Fruit fly (Drosophila melanogaster) whole organism, embryonic: ENCODE results near the gene CG15283.
A peak's percentile ranks its signal among the peaks of the same experiment; 100 is the strongest.

Source experiments
- Bgb ChIP-seq: fragments of 200-800 bp; sonication (Bioruptor generic); IDR thresholded peaks from 2 replicates; pipeline ENCODE4 v1.3.6; 2022; ENCODE audit warnings: missing biosample characterization, missing genetic modification characterization; ENCODE audit not compliant: partially characterized antibody
- Bteb2 ChIP-seq: fragments of 200-800 bp; sonication (Bioruptor generic); optimal IDR thresholded peaks from 2 replicates; lab custom pipeline; 2016; ENCODE audit warnings: missing biosample characterization, missing genetic modification characterization
- CG11695 ChIP-seq: fragments of 200-800 bp; sonication (Bioruptor generic); IDR thresholded peaks from 3 replicates; pipeline ENCODE4 v1.3.6; 2022; ENCODE audit warnings: missing biosample characterization, missing genetic modification characterization
- CG13287 ChIP-seq: fragments of 200-800 bp; sonication (Bioruptor generic); IDR thresholded peaks from 2 replicates; pipeline ENCODE4 v1.3.6; 2022; ENCODE audit warnings: missing biosample characterization, missing genetic modification characterization; ENCODE audit not compliant: partially characterized antibody
- CG17328 ChIP-seq: fragments of 200-800 bp; sonication (Bioruptor generic); IDR thresholded peaks from 2 replicates; pipeline ENCODE4 v1.3.6; 2022; ENCODE audit warnings: missing biosample characterization, missing genetic modification characterization
- CG17359 ChIP-seq: fragments of 200-800 bp; sonication (Bioruptor generic); optimal IDR thresholded peaks from 3 replicates; lab custom pipeline; 2018; ENCODE audit warnings: missing biosample characterization, mild to moderate bottlenecking, missing genetic modification characterization, moderate library complexity
- CG17361 ChIP-seq: fragments of 200-800 bp; sonication (Bioruptor generic); IDR thresholded peaks from 3 replicates; pipeline ENCODE4 v1.3.6; 2022; ENCODE audit warnings: missing biosample characterization, missing genetic modification characterization
- CG18011 ChIP-seq: fragments of 200-800 bp; sonication (Bioruptor generic); optimal IDR thresholded peaks from 2 replicates; lab custom pipeline; 2017; ENCODE audit warnings: missing biosample characterization, missing genetic modification characterization, mild to moderate bottlenecking, moderate library complexity, missing genotype
- CG33557 ChIP-seq: fragments of 200-800 bp; sonication (Bioruptor generic); optimal IDR thresholded peaks from 2 replicates; lab custom pipeline; 2019; ENCODE audit warnings: missing biosample characterization, mild to moderate bottlenecking, missing genetic modification characterization, moderate library complexity
- CG34376 ChIP-seq: fragments of 200-800 bp; sonication (Bioruptor generic); optimal IDR thresholded peaks from 2 replicates; lab custom pipeline; 2018; ENCODE audit warnings: missing biosample characterization, mild to moderate bottlenecking, missing genetic modification characterization
- CG3995 ChIP-seq: fragments of 200-800 bp; sonication (Bioruptor generic); optimal IDR thresholded peaks from 3 replicates; lab custom pipeline; 2016; ENCODE audit warnings: missing biosample characterization, missing genetic modification characterization
- CG42726 ChIP-seq: fragments of 200-800 bp; sonication (Bioruptor generic); IDR thresholded peaks from 2 replicates; pipeline ENCODE4 v1.3.6; 2022; ENCODE audit warnings: missing biosample characterization, missing genetic modification characterization; ENCODE audit not compliant: partially characterized antibody
- CG4282 ChIP-seq: fragments of 200-800 bp; sonication (Bioruptor generic); optimal IDR thresholded peaks from 2 replicates; lab custom pipeline; 2016; ENCODE audit warnings: missing biosample characterization, missing genetic modification characterization
- CG43689 ChIP-seq: fragments of 200-800 bp; sonication (Bioruptor generic); IDR thresholded peaks from 2 replicates; pipeline ENCODE4 v1.3.6; 2022; ENCODE audit warnings: missing biosample characterization, missing genetic modification characterization
- CG4424 ChIP-seq: fragments of 200-800 bp; sonication (Bioruptor generic); optimal IDR thresholded peaks from 3 replicates; lab custom pipeline; 2016; ENCODE audit warnings: missing biosample characterization, missing genetic modification characterization
- CG6272 ChIP-seq: fragments of 200-800 bp; sonication (Bioruptor generic); IDR thresholded peaks from 2 replicates; pipeline ENCODE4 v1.3.6; 2022; ENCODE audit warnings: missing biosample characterization, missing genetic modification characterization
- CG7963 ChIP-seq: fragments of 200-800 bp; sonication (Bioruptor generic); IDR thresholded peaks from 3 replicates; pipeline ENCODE4 v1.3.6; 2022; ENCODE audit warnings: missing biosample characterization, missing genetic modification characterization; ENCODE audit not compliant: partially characterized antibody
- CHES-1-like ChIP-seq: fragments of 200-800 bp; sonication (Bioruptor generic); optimal IDR thresholded peaks from 2 replicates; lab custom pipeline; 2016; ENCODE audit warnings: missing biosample characterization, missing genetic modification characterization
- Camta ChIP-seq: fragments of 200-800 bp; sonication (Bioruptor generic); optimal IDR thresholded peaks from 2 replicates; lab custom pipeline; 2016; ENCODE audit warnings: missing biosample characterization, missing genetic modification characterization
- CoRest ChIP-seq: fragments of 200-800 bp; sonication (Bioruptor generic); optimal IDR thresholded peaks from 3 replicates; lab custom pipeline; 2018; ENCODE audit warnings: missing biosample characterization, mild to moderate bottlenecking, missing genetic modification characterization, moderate library complexity
- HLH4C ChIP-seq: fragments of 200-800 bp; sonication (Bioruptor generic); IDR thresholded peaks from 3 replicates; pipeline ENCODE4 v1.3.6; 2022; ENCODE audit warnings: missing biosample characterization, missing genetic modification characterization; ENCODE audit not compliant: partially characterized antibody
- Hsf ChIP-seq: fragments of 200-800 bp; sonication (Bioruptor generic); optimal IDR thresholded peaks from 3 replicates; lab custom pipeline; 2016; ENCODE audit warnings: missing biosample characterization, missing genetic modification characterization
- Med ChIP-seq: fragments of 200-800 bp; sonication (Bioruptor generic); peaks from one replicate; lab custom pipeline; 2016; ENCODE audit warnings: missing biosample characterization, missing genetic modification characterization, mild to moderate bottlenecking, inconsistent platforms, moderate library complexity
- NC2α ChIP-seq: fragments of 200-800 bp; sonication (Bioruptor generic); optimal IDR thresholded peaks from 2 replicates; lab custom pipeline; 2016; ENCODE audit warnings: missing biosample characterization, missing genetic modification characterization
- NC2β ChIP-seq: fragments of 200-800 bp; sonication (Bioruptor generic); optimal IDR thresholded peaks from 2 replicates; lab custom pipeline; 2016; ENCODE audit warnings: missing biosample characterization, missing genetic modification characterization
- Pdp1 ChIP-seq, 2 experiments: fragments of 200-800 bp; sonication (Bioruptor generic); optimal IDR thresholded peaks; 3 replicates each; lab custom pipeline; 2016; ENCODE audit warnings: missing biosample characterization in 2 of 2, missing genetic modification characterization in 2 of 2, mild to moderate bottlenecking in 1 of 2, moderate library complexity in 1 of 2
- Ravus ChIP-seq: fragments of 200-800 bp; sonication (Bioruptor generic); IDR thresholded peaks from 2 replicates; pipeline ENCODE4 v1.3.6; 2022; ENCODE audit warnings: missing biosample characterization, missing genetic modification characterization
- Sry-δ ChIP-seq: fragments of 200-800 bp; sonication (Bioruptor generic); optimal IDR thresholded peaks from 2 replicates; lab custom pipeline; 2016; ENCODE audit warnings: missing biosample characterization, missing genetic modification characterization
- YL-1 ChIP-seq: fragments of 200-800 bp; sonication (Bioruptor generic); optimal IDR thresholded peaks from 3 replicates; lab custom pipeline; 2017; ENCODE audit warnings: missing biosample characterization, mild to moderate bottlenecking, missing genetic modification characterization
- ac ChIP-seq: fragments of 200-800 bp; sonication (Bioruptor generic); optimal IDR thresholded peaks from 3 replicates; lab custom pipeline; 2017; ENCODE audit warnings: missing biosample characterization, mild to moderate bottlenecking, missing genetic modification characterization
- ash1 ChIP-seq: fragments of 200-800 bp; sonication (Bioruptor generic); optimal IDR thresholded peaks from 2 replicates; lab custom pipeline; 2018; ENCODE audit warnings: missing biosample characterization, mild to moderate bottlenecking, missing genetic modification characterization
- bowl ChIP-seq: fragments of 200-800 bp; sonication (Bioruptor generic); IDR thresholded peaks from 2 replicates; pipeline ENCODE4 v1.3.6; 2022; ENCODE audit warnings: missing biosample characterization, missing genetic modification characterization
- cad ChIP-seq: fragments of >200 bp; optimal IDR thresholded peaks from 2 replicates; lab custom pipeline; 2017; ENCODE audit warnings: missing biosample characterization, missing genetic modification characterization
- chn ChIP-seq: fragments of 200-800 bp; sonication (Bioruptor generic); optimal IDR thresholded peaks from 2 replicates; lab custom pipeline; 2016; ENCODE audit warnings: missing biosample characterization, missing genetic modification characterization
- danr ChIP-seq: fragments of 200-800 bp; sonication (Bioruptor generic); IDR thresholded peaks from 2 replicates; pipeline ENCODE4 v1.3.6; 2022; ENCODE audit warnings: missing biosample characterization, missing genetic modification characterization
- eve ChIP-seq, 2 experiments: fragments of >200 bp; optimal IDR thresholded peaks; 2 replicates each; lab custom pipeline; 2017; ENCODE audit warnings: missing biosample characterization in 2 of 2, missing genetic modification characterization in 2 of 2
- gcm2 ChIP-seq: fragments of 200-800 bp; sonication (Bioruptor generic); optimal IDR thresholded peaks from 2 replicates; lab custom pipeline; 2016; ENCODE audit warnings: missing biosample characterization, missing genetic modification characterization
- gem ChIP-seq: fragments of 200-800 bp; sonication (Bioruptor generic); optimal IDR thresholded peaks from 2 replicates; lab custom pipeline; 2019; ENCODE audit warnings: missing biosample characterization, mild to moderate bottlenecking, missing genetic modification characterization, moderate library complexity
- grau ChIP-seq: fragments of 200-800 bp; optimal IDR thresholded peaks from 3 replicates; lab custom pipeline; 2019; ENCODE audit warnings: missing biosample characterization, mild to moderate bottlenecking, missing genetic modification characterization, moderate library complexity
- gsb-n ChIP-seq: fragments of 200-800 bp; sonication (Bioruptor generic); optimal IDR thresholded peaks from 3 replicates; lab custom pipeline; 2018; ENCODE audit warnings: missing biosample characterization, mild to moderate bottlenecking, missing genetic modification characterization
- ind ChIP-seq: fragments of 200-800 bp; sonication (Bioruptor generic); optimal IDR thresholded peaks from 3 replicates; lab custom pipeline; 2016; ENCODE audit warnings: missing biosample characterization, missing genetic modification characterization
- inv ChIP-seq: fragments of 200-800 bp; sonication (Bioruptor generic); IDR thresholded peaks from 2 replicates; pipeline ENCODE4 v1.3.6; 2022; ENCODE audit warnings: missing biosample characterization, missing genetic modification characterization; ENCODE audit not compliant: partially characterized antibody
- jing ChIP-seq: fragments of 200-800 bp; sonication (Bioruptor generic); optimal IDR thresholded peaks from 2 replicates; lab custom pipeline; 2018; ENCODE audit warnings: missing biosample characterization, mild to moderate bottlenecking, missing genetic modification characterization
- ken ChIP-seq: fragments of 200-800 bp; sonication (Bioruptor generic); IDR thresholded peaks from 3 replicates; pipeline ENCODE4 v1.3.6; 2022; ENCODE audit warnings: missing biosample characterization, missing genetic modification characterization
- odd ChIP-seq: fragments of 200-800 bp; sonication (Bioruptor generic); optimal IDR thresholded peaks from 2 replicates; lab custom pipeline; 2017; ENCODE audit warnings: missing biosample characterization, mild to moderate bottlenecking, missing genetic modification characterization
- pfk ChIP-seq: fragments of 200-800 bp; sonication (Bioruptor generic); optimal IDR thresholded peaks from 2 replicates; lab custom pipeline; 2018; ENCODE audit warnings: missing biosample characterization, mild to moderate bottlenecking, missing genetic modification characterization, moderate library complexity
- phol ChIP-seq: fragments of 200-800 bp; sonication (Bioruptor generic); optimal IDR thresholded peaks from 3 replicates; lab custom pipeline; 2018; ENCODE audit warnings: missing biosample characterization, mild to moderate bottlenecking, missing genetic modification characterization, moderate library complexity
- sima ChIP-seq: fragments of 200-800 bp; sonication (Bioruptor generic); optimal IDR thresholded peaks from 2 replicates; lab custom pipeline; 2016; ENCODE audit warnings: missing biosample characterization, missing genetic modification characterization
- stc ChIP-seq: fragments of 200-800 bp; sonication (Bioruptor generic); IDR thresholded peaks from 2 replicates; pipeline ENCODE4 v1.3.6; 2022; ENCODE audit warnings: missing biosample characterization, missing genetic modification characterization
- stwl ChIP-seq: fragments of 200-800 bp; sonication (Bioruptor generic); optimal IDR thresholded peaks from 3 replicates; lab custom pipeline; 2018; ENCODE audit warnings: missing biosample characterization, mild to moderate bottlenecking, missing genetic modification characterization, moderate library complexity
- tio ChIP-seq: fragments of 200-800 bp; sonication (Bioruptor generic); optimal IDR thresholded peaks from 2 replicates; lab custom pipeline; 2017; ENCODE audit warnings: missing biosample characterization, missing genetic modification characterization, inconsistent platforms
- z ChIP-seq: fragments of 200-800 bp; sonication (Bioruptor generic); IDR thresholded peaks from 3 replicates; pipeline ENCODE4 v1.3.6; 2022; ENCODE audit warnings: missing biosample characterization, missing genetic modification characterization

Gene CG15283

DNA sequence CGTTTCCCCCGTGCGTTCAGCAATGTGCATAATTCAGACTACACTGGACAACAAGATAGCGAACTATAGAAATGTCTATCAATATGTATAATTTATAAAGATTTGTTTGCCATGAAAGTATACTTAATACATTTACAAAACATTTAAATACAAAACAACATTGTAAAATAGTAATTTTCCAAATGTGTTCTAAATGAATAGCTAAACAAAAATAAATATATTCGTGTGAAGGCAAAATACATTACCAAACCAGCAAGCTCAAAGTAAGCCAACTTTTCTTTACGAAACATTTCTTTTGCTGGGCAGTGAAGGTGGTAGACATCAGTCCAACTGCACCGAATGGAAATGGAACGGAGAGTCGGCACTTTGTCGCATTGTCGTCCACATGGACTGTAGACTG lies 24.3 kb upstream of the CG15283 start (continued):
- TF ChIP-seq eve (GFP tag; optimal IDR thresholded peaks at IDR 0.05; lab: Kevin White, UChicago) (peak in 1 of 2 experiments; percentile 68), pfk (GFP tag; lab: Kevin White, UChicago) (no peak), ac (GFP tag; lab: Kevin White, UChicago) (no peak), CG34376 (no peak), inv (no peak), sima (no peak), CG17359 (tag; lab: Kevin White, UChicago) (peak; percentile 73), Pdp1 (GFP tag; optimal IDR thresholded peaks at IDR 0.05; lab: Kevin White, UChicago) (no peak), bowl (GFP tag; lab: Robert Waterston, UW) (no peak), HLH4C (GFP tag; lab: Robert Waterston, UW) (no peak), CG17361 (GFP tag; lab: Robert Waterston, UW) (peak; percentile 66; the same call in 2 of the 3 replicates), danr (GFP tag; lab: Robert Waterston, UW) (no peak), grau (tag; lab: Kevin White, UChicago) (peak; percentile 74), tio (GFP tag; lab: Kevin White, UChicago) (peak; percentile 1), jing (no peak), CG6272 (GFP tag; lab: Robert Waterston, UW) (no peak), Bteb2 (GFP tag; lab: Kevin White, UChicago) (no peak), ken (GFP tag; lab: Robert Waterston, UW) (no peak), CHES-1-like (peak; percentile 7), gsb-n (tag; lab: Kevin White, UChicago) (no peak), CG42726 (GFP tag; lab: Robert Waterston, UW) (no peak), cad (no peak), Sry-δ (GFP tag; lab: Kevin White, UChicago) (no peak), stwl (tag; lab: Kevin White, UChicago) (no peak), stc (GFP tag; lab: Robert Waterston, UW) (peak; percentile 18; the same call in 1 of the 2 replicates), odd (GFP tag; lab: Kevin White, UChicago) (peak; percentile 68), CG13287 (GFP tag; lab: Robert Waterston, UW) (no peak), chn (GFP tag; lab: Kevin White, UChicago) (no peak), gcm2 (GFP tag; lab: Kevin White, UChicago) (peak; percentile 13), NC2β (GFP tag; lab: Kevin White, UChicago) (no peak), CG4424 (GFP tag; lab: Kevin White, UChicago) (peak; percentile 61), gem (tag; lab: Kevin White, UChicago) (peak; percentile 85), CG7963 (no peak), CG33557 (GFP tag; lab: Kevin White, UChicago) (peak; percentile 50), YL-1 (GFP tag; lab: Kevin White, UChicago) (no peak), CG4282 (no peak), phol (tag; lab: Kevin White, UChicago) (peak; percentile 78), CoRest (peak; percentile 75), CG11695 (GFP tag; lab: Robert Waterston, UW) (no peak), CG3995 (GFP tag; lab: Kevin White, UChicago) (no peak), Bgb (GFP tag; lab: Robert Waterston, UW) (no peak), CG18011 (GFP tag; lab: Kevin White, UChicago) (no peak), ind (GFP tag; lab: Kevin White, UChicago) (peak; percentile 1), CG43689 (GFP tag; lab: Robert Waterston, UW) (no peak), CG17328 (peak; percentile 42; the same call in 1 of the 2 replicates), Med (GFP tag; lab: Kevin White, UChicago) (no peak), Camta (no peak), Ravus (GFP tag; lab: Robert Waterston, UW) (no peak), z (GFP tag; lab: Robert Waterston, UW) (no peak), NC2α (no peak), ash1 (GFP tag; lab: Kevin White, UChicago) (no peak), Hsf (peak; percentile 28)
